Fruit fly (Drosophila melanogaster) whole organism, embryonic: ENCODE data around the gene CG33490.

Experiments
- B-H1 ChIP-seq: fragments of 200-800 bp; sonication (Bioruptor generic); IDR thresholded peaks from 3 replicates; pipeline ENCODE4 v1.3.6; 2022; ENCODE audit warnings: missing biosample characterization, missing genetic modification characterization
- B-H2 ChIP-seq: fragments of 200-800 bp; sonication (Bioruptor generic); optimal IDR thresholded peaks from 2 replicates; lab custom pipeline; 2018; ENCODE audit warnings: missing biosample characterization, mild to moderate bottlenecking, missing genetic modification characterization
- CG10274 ChIP-seq: fragments of 200-800 bp; sonication (Bioruptor generic); optimal IDR thresholded peaks from 3 replicates; lab custom pipeline; 2017; ENCODE audit warnings: missing biosample characterization, mild to moderate bottlenecking, missing genetic modification characterization
- CG10543 ChIP-seq: fragments of 200-800 bp; sonication (Bioruptor generic); optimal IDR thresholded peaks from 3 replicates; lab custom pipeline; 2017; ENCODE audit warnings: missing biosample characterization, mild to moderate bottlenecking, missing genetic modification characterization, moderate library complexity
- CG11723 ChIP-seq: fragments of 200-800 bp; sonication (Bioruptor generic); optimal IDR thresholded peaks from 2 replicates; lab custom pipeline; 2017; ENCODE audit warnings: missing biosample characterization, mild to moderate bottlenecking, missing genetic modification characterization
- CG12769 ChIP-seq: fragments of 200-800 bp; sonication (Bioruptor generic); optimal IDR thresholded peaks from 2 replicates; lab custom pipeline; 2019; ENCODE audit warnings: missing biosample characterization, mild to moderate bottlenecking, missing genetic modification characterization, moderate library complexity
- CG13624 ChIP-seq: fragments of 200-800 bp; sonication (Bioruptor generic); optimal IDR thresholded peaks from 2 replicates; lab custom pipeline; 2016; ENCODE audit warnings: missing biosample characterization, missing genetic modification characterization
- CG14710 ChIP-seq: fragments of 200-800 bp; sonication (Bioruptor generic); optimal IDR thresholded peaks from 3 replicates; lab custom pipeline; 2019; ENCODE audit warnings: missing biosample characterization, mild to moderate bottlenecking, missing genetic modification characterization, moderate library complexity
- CG16779 ChIP-seq: fragments of 200-800 bp; sonication (Bioruptor generic); IDR thresholded peaks from 2 replicates; pipeline ENCODE4 v1.3.6; 2022; ENCODE audit warnings: missing biosample characterization, missing genetic modification characterization
- CG16815 ChIP-seq: fragments of 200-800 bp; sonication (Bioruptor generic); optimal IDR thresholded peaks from 3 replicates; lab custom pipeline; 2017; ENCODE audit warnings: missing biosample characterization, mild to moderate bottlenecking, missing genetic modification characterization
- CG32767 ChIP-seq: fragments of 200-800 bp; sonication (Bioruptor generic); IDR thresholded peaks from 2 replicates; pipeline ENCODE4 v1.3.6; 2022; ENCODE audit warnings: missing biosample characterization, missing genetic modification characterization
- CG34376 ChIP-seq: fragments of 200-800 bp; sonication (Bioruptor generic); optimal IDR thresholded peaks from 2 replicates; lab custom pipeline; 2018; ENCODE audit warnings: missing biosample characterization, mild to moderate bottlenecking, missing genetic modification characterization
- CG6254 ChIP-seq: fragments of 200-800 bp; sonication (Bioruptor generic); optimal IDR thresholded peaks from 3 replicates; lab custom pipeline; 2017; ENCODE audit warnings: mild to moderate bottlenecking, missing biosample characterization, missing genetic modification reagents, missing genetic modification characterization
- CG6272 ChIP-seq: fragments of 200-800 bp; sonication (Bioruptor generic); IDR thresholded peaks from 2 replicates; pipeline ENCODE4 v1.3.6; 2022; ENCODE audit warnings: missing biosample characterization, missing genetic modification characterization
- CG7987 ChIP-seq: fragments of 200-800 bp; sonication (Bioruptor generic); optimal IDR thresholded peaks from 2 replicates; lab custom pipeline; 2018; ENCODE audit warnings: missing biosample characterization, mild to moderate bottlenecking, missing genetic modification characterization, moderate library complexity
- CG8290 ChIP-seq, 3 experiments: fragments of 200-800 bp; sonication (Bioruptor generic); optimal IDR thresholded peaks; 2 replicates each; lab custom pipeline; 2016 to 2019; ENCODE audit warnings: missing biosample characterization in 3 of 3, missing genetic modification characterization in 3 of 3, mild to moderate bottlenecking in 2 of 3, moderate library complexity in 1 of 3
- GATAe ChIP-seq: fragments of 200-800 bp; sonication (Bioruptor generic); conservative IDR thresholded peaks from 2 replicates; pipeline ENCODE4 v1.3.6; 2022; ENCODE audit warnings: missing biosample characterization, missing genetic modification characterization
- HmgZ ChIP-seq: fragments of 200-800 bp; sonication (Bioruptor generic); optimal IDR thresholded peaks from 2 replicates; lab custom pipeline; 2018; ENCODE audit warnings: missing biosample characterization, mild to moderate bottlenecking, missing genetic modification characterization
- MTF-1 ChIP-seq: fragments of 200-800 bp; sonication (Bioruptor generic); optimal IDR thresholded peaks from 2 replicates; lab custom pipeline; 2018; ENCODE audit warnings: missing biosample characterization, mild to moderate bottlenecking, missing genetic modification characterization, borderline replicate concordance
- Med ChIP-seq: fragments of 200-800 bp; sonication (Bioruptor generic); peaks from one replicate; lab custom pipeline; 2016; ENCODE audit warnings: missing biosample characterization, missing genetic modification characterization, mild to moderate bottlenecking, inconsistent platforms, moderate library complexity
- Mrtf ChIP-seq: fragments of 200-800 bp; sonication (Bioruptor generic); IDR thresholded peaks from 3 replicates; pipeline ENCODE4 v1.3.6; 2022; ENCODE audit warnings: missing biosample characterization, missing genetic modification characterization
- NC2α ChIP-seq: fragments of 200-800 bp; sonication (Bioruptor generic); optimal IDR thresholded peaks from 2 replicates; lab custom pipeline; 2016; ENCODE audit warnings: missing biosample characterization, missing genetic modification characterization
- NfI ChIP-seq: fragments of 200-800 bp; sonication (Bioruptor generic); optimal IDR thresholded peaks from 3 replicates; lab custom pipeline; 2018; ENCODE audit warnings: missing biosample characterization, mild to moderate bottlenecking, missing genetic modification characterization, moderate library complexity
- bab2 ChIP-seq: fragments of 200-800 bp; sonication (Bioruptor generic); optimal IDR thresholded peaks from 2 replicates; lab custom pipeline; 2016; ENCODE audit warnings: missing biosample characterization, missing genetic modification characterization
- chinmo ChIP-seq: fragments of 200-800 bp; sonication (Bioruptor generic); IDR thresholded peaks from 4 replicates; pipeline ENCODE4 v1.3.6; 2022; ENCODE audit warnings: missing biosample characterization, missing genetic modification characterization; ENCODE audit not compliant: partially characterized antibody
- cwo ChIP-seq: fragments of 200-800 bp; sonication (Bioruptor generic); optimal IDR thresholded peaks from 3 replicates; lab custom pipeline; 2017; ENCODE audit warnings: missing biosample characterization, missing genetic modification characterization, mild to moderate bottlenecking, moderate library complexity, missing genetic modification reagents
- esg ChIP-seq: fragments of 200-800 bp; sonication (Bioruptor generic); conservative IDR thresholded peaks from 2 replicates; pipeline ENCODE4 v1.3.6; 2022; ENCODE audit warnings: missing biosample characterization, missing genetic modification characterization
- exex ChIP-seq: fragments of 200-800 bp; sonication (Bioruptor generic); optimal IDR thresholded peaks from 4 replicates; lab custom pipeline; 2018; ENCODE audit warnings: missing biosample characterization, mild to moderate bottlenecking, missing genetic modification characterization, moderate library complexity
- fd102C ChIP-seq: fragments of 200-800 bp; sonication (Bioruptor generic); optimal IDR thresholded peaks from 2 replicates; lab custom pipeline; 2018; ENCODE audit warnings: missing biosample characterization, mild to moderate bottlenecking, missing genetic modification characterization, moderate library complexity
- fd3F ChIP-seq: fragments of 200-800 bp; sonication (Bioruptor generic); optimal IDR thresholded peaks from 2 replicates; lab custom pipeline; 2018; ENCODE audit warnings: missing biosample characterization, mild to moderate bottlenecking, missing genetic modification characterization, moderate library complexity
- fd64A ChIP-seq: fragments of 200-800 bp; sonication (Bioruptor generic); optimal IDR thresholded peaks from 3 replicates; lab custom pipeline; 2018; ENCODE audit warnings: missing biosample characterization, mild to moderate bottlenecking, missing genetic modification characterization
- gcm ChIP-seq: fragments of 200-800 bp; sonication (Bioruptor generic); optimal IDR thresholded peaks from 2 replicates; lab custom pipeline; 2019; ENCODE audit warnings: missing biosample characterization, mild to moderate bottlenecking, missing genetic modification characterization, moderate library complexity
- gt ChIP-seq: fragments of 200-800 bp; sonication (Bioruptor generic); IDR thresholded peaks from 2 replicates; pipeline ENCODE4 v1.3.6; 2022; ENCODE audit warnings: missing biosample characterization, missing genetic modification characterization
- ham ChIP-seq: fragments of 200-800 bp; sonication (Bioruptor generic); IDR thresholded peaks from 2 replicates; pipeline ENCODE4 v1.3.6; 2022; ENCODE audit warnings: missing biosample characterization, missing genetic modification characterization
- mirr ChIP-seq: fragments of 200-800 bp; sonication (Bioruptor generic); optimal IDR thresholded peaks from 3 replicates; lab custom pipeline; 2018; ENCODE audit warnings: missing biosample characterization, mild to moderate bottlenecking, missing genetic modification characterization
- nau ChIP-seq: fragments of 200-800 bp; sonication (Bioruptor generic); optimal IDR thresholded peaks from 3 replicates; lab custom pipeline; 2017; ENCODE audit warnings: missing biosample characterization, mild to moderate bottlenecking, missing genetic modification characterization, missing genetic modification reagents
- nerfin-1 ChIP-seq: fragments of 200-800 bp; sonication (Bioruptor generic); optimal IDR thresholded peaks from 3 replicates; lab custom pipeline; 2019; ENCODE audit warnings: missing biosample characterization, mild to moderate bottlenecking, missing genetic modification characterization, moderate library complexity
- onecut ChIP-seq: fragments of 200-800 bp; sonication (Bioruptor generic); IDR thresholded peaks from 2 replicates; pipeline ENCODE4 v1.3.6; 2022; ENCODE audit warnings: missing biosample characterization, missing genetic modification characterization
- ro ChIP-seq: fragments of 200-800 bp; sonication (Bioruptor generic); IDR thresholded peaks from 2 replicates; pipeline ENCODE4 v1.3.6; 2022; ENCODE audit warnings: missing biosample characterization, missing genetic modification characterization
- sens-2 ChIP-seq: fragments of 200-800 bp; sonication (Bioruptor generic); IDR thresholded peaks from 2 replicates; pipeline ENCODE4 v1.3.6; 2022; ENCODE audit warnings: missing biosample characterization, missing genetic modification characterization
- sima ChIP-seq: fragments of 200-800 bp; sonication (Bioruptor generic); optimal IDR thresholded peaks from 2 replicates; lab custom pipeline; 2016; ENCODE audit warnings: missing biosample characterization, missing genetic modification characterization
- slbo ChIP-seq: fragments of 200-800 bp; sonication (Bioruptor generic); IDR thresholded peaks from 2 replicates; pipeline ENCODE4 v1.3.6; 2022; ENCODE audit warnings: missing biosample characterization, missing genetic modification characterization
- so ChIP-seq: fragments of 200-800 bp; sonication (Bioruptor generic); IDR thresholded peaks from 3 replicates; pipeline ENCODE4 v1.3.6; 2022; ENCODE audit warnings: missing biosample characterization, missing genetic modification characterization
- sob ChIP-seq: fragments of 200-800 bp; sonication (Bioruptor generic); IDR thresholded peaks from 2 replicates; pipeline ENCODE4 v1.3.6; 2022; ENCODE audit warnings: missing biosample characterization, missing genetic modification characterization
- sug ChIP-seq: fragments of 200-800 bp; optimal IDR thresholded peaks from 2 replicates; lab custom pipeline; 2019; ENCODE audit warnings: missing biosample characterization, mild to moderate bottlenecking, missing genetic modification characterization, moderate library complexity
- tna ChIP-seq: fragments of 200-800 bp; sonication (Bioruptor generic); IDR thresholded peaks from 2 replicates; pipeline ENCODE4 v1.3.6; 2022; ENCODE audit warnings: missing biosample characterization, missing genetic modification characterization; ENCODE audit not compliant: partially characterized antibody
- unpg ChIP-seq: fragments of 200-800 bp; sonication (Bioruptor generic); optimal IDR thresholded peaks from 3 replicates; lab custom pipeline; 2018; ENCODE audit warnings: missing biosample characterization, mild to moderate bottlenecking, missing genetic modification characterization, moderate library complexity
- wdn ChIP-seq: fragments of 200-800 bp; sonication (Bioruptor generic); IDR thresholded peaks from 2 replicates; pipeline ENCODE4 v1.3.6; 2022; ENCODE audit warnings: missing biosample characterization, missing genetic modification characterization

Gene CG33490

DNA sequence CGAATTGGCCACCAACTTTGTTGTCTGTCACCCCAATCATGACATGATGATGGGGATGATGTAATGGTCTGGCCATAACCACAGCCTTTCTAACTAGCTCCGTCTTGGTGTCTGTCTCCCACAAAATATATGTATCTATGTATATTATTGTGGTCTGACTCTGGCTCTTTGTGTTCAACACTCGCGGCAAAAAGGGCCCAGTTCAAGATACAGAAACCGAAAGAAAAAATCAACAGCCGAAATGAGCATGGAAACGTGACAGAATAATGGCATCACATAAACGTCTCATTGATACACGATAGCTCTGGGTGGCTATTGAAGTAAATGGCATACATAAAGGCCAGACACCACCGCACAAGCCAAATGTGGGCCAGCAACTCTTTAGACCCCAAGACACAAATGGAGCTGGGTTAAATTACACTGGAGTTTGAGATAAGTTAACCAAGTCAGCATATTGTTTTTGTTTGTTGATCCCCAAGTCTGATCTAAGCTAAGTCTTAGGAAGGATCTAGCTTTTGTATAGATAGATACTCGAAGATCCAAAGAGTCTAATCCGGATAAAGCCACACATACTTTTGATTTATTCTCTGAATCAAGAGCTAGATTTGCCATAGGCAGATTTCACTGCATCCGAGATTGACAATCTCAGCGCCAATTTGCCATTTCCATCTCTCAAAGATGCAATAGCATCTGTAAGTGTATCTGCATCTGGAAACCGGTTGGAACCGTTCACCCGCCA lies 42.3 kb downstream of the CG33490 start (continued):
- peak; percentile 12 for TF ChIP-seq cwo (GFP tag; lab: Kevin White, UChicago)
- no peak for TF ChIP-seq CG13624 (GFP tag; lab: Kevin White, UChicago)
- TF ChIP-seq unpg (GFP tag; lab: Kevin White, UChicago) = no peak
- no peak for TF ChIP-seq ham
- TF ChIP-seq HmgZ = no peak
- TF ChIP-seq ro (GFP tag; lab: Robert Waterston, UW) = no peak
- no peak for TF ChIP-seq bab2 (GFP tag; lab: Kevin White, UChicago)
- TF ChIP-seq B-H2 (GFP tag; lab: Kevin White, UChicago) = peak; percentile 44
- no peak for TF ChIP-seq nau (GFP tag; lab: Kevin White, UChicago)
- TF ChIP-seq nerfin-1 (tag; lab: Kevin White, UChicago) = no peak
- TF ChIP-seq CG11723 (GFP tag; lab: Kevin White, UChicago) = no peak
- TF ChIP-seq so = no peak
- peak; percentile 6 for TF ChIP-seq CG12769
- TF ChIP-seq CG14710 (tag; lab: Kevin White, UChicago) = no peak
- TF ChIP-seq wdn = no peak
- TF ChIP-seq CG10274 (GFP tag; lab: Kevin White, UChicago) = no peak
- no peak for TF ChIP-seq fd3F
- no peak; the same call in 1 of the 2 replicates for TF ChIP-seq CG32767 (GFP tag; lab: Robert Waterston, UW)
- no peak for TF ChIP-seq NC2α (GFP tag; lab: Kevin White, UChicago)
- TF ChIP-seq CG8290 (GFP tag; optimal IDR thresholded peaks at IDR 0.05; lab: Kevin White, UChicago) = no peak
- no peak for TF ChIP-seq CG8290 (tag; optimal IDR thresholded peaks at IDR 0.05; lab: Kevin White, UChicago)
- no peak for TF ChIP-seq CG6272 (GFP tag; lab: Robert Waterston, UW)
- TF ChIP-seq fd102C (GFP tag; lab: Kevin White, UChicago) = no peak
- TF ChIP-seq, all 482 proteins: peak for 13

DNA sequence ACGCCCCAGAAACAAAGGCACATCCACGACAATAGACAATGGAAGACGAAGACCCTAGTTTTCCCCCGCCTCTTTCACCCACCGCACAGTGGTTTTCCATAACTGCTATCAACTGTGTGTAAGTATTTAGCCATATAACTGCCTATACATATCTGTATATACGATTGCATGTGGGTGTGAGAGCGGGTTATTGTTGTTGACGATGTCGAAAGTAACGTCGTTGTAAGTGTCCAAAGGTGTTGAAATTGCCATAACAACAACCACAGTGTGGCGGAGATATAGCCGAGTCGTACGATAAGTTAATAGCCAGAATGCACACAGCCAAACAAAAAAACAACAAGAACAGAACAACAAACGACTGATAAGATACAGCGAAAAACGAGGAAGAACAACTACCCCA lies 43.2 kb downstream of the CG33490 start:
- no peak for TF ChIP-seq esg
- TF ChIP-seq sug (tag; lab: Kevin White, UChicago) = peak; percentile 11
- TF ChIP-seq chinmo (GFP tag; lab: Robert Waterston, UW) = 0 out of 4 replicates have a peak, but pooled peaks have one; percentile 16
- TF ChIP-seq exex (tag; lab: Kevin White, UChicago) = peak; percentile 51
- TF ChIP-seq CG7987 = peak; percentile 3
- no peak for TF ChIP-seq sens-2 (GFP tag; lab: Robert Waterston, UW)
- TF ChIP-seq mirr = peak; percentile 87
- no peak for TF ChIP-seq MTF-1 (GFP tag; lab: Kevin White, UChicago)
- TF ChIP-seq NfI = no peak
- no peak for TF ChIP-seq sima (GFP tag; lab: Kevin White, UChicago)
- 0 out of 3 replicates have a peak, but pooled peaks have one; percentile 8 for TF ChIP-seq Mrtf (GFP tag; lab: Robert Waterston, UW)
- TF ChIP-seq CG16779 (GFP tag; lab: Robert Waterston, UW) = no peak
- TF ChIP-seq GATAe = peak; percentile 84
- TF ChIP-seq gt = no peak
- TF ChIP-seq fd64A (GFP tag; lab: Kevin White, UChicago) = peak; percentile 3
- TF ChIP-seq CG34376 (GFP tag; lab: Kevin White, UChicago) = no peak
- no peak for TF ChIP-seq CG6254 (GFP tag; lab: Kevin White, UChicago)
- TF ChIP-seq slbo = 0 out of 2 replicates have a peak, but pooled peaks have one; percentile 14
- no peak for TF ChIP-seq onecut (GFP tag; lab: Robert Waterston, UW)
- no peak; the same call in 2 of the 3 replicates for TF ChIP-seq B-H1 (GFP tag; lab: Robert Waterston, UW)
- peak; percentile 13 for TF ChIP-seq Med (GFP tag; lab: Kevin White, UChicago)
- peak; percentile 14 for TF ChIP-seq cwo (GFP tag; lab: Kevin White, UChicago)
- no peak for TF ChIP-seq gcm
- no peak for TF ChIP-seq sob (GFP tag; lab: Robert Waterston, UW)
- peak; percentile 9 for TF ChIP-seq CG10543
- TF ChIP-seq CG16815 (GFP tag; lab: Kevin White, UChicago) = no peak
- 0 out of 2 replicates have a peak, but pooled peaks have one; percentile 8 for TF ChIP-seq tna (GFP tag; lab: Robert Waterston, UW)
